Fruit fly (Drosophila melanogaster) whole organism, embryonic: ENCODE data around the gene Vm34Ca.

Source experiments
- Aef1 ChIP-seq: fragments of 200-800 bp; sonication (Bioruptor generic); IDR thresholded peaks from 3 replicates; pipeline ENCODE4 v1.3.6; 2022; ENCODE audit warnings: missing biosample characterization, missing genetic modification characterization
- BEAF-32 ChIP-seq: fragments of 200-800 bp; sonication (Bioruptor generic); optimal IDR thresholded peaks from 3 replicates; lab custom pipeline; 2017; ENCODE audit warnings: missing biosample characterization, missing genetic modification characterization, mild to moderate bottlenecking, moderate library complexity, missing genetic modification reagents
- CG10267 ChIP-seq: fragments of 200-800 bp; sonication (Bioruptor generic); optimal IDR thresholded peaks from 2 replicates; lab custom pipeline; 2018; ENCODE audit warnings: missing biosample characterization, mild to moderate bottlenecking, missing genetic modification characterization, moderate library complexity
- CG10654 ChIP-seq: fragments of 200-800 bp; sonication (Bioruptor generic); optimal IDR thresholded peaks from 2 replicates; lab custom pipeline; 2016; ENCODE audit warnings: missing biosample characterization, missing genetic modification characterization
- CG12219 ChIP-seq: fragments of 200-800 bp; sonication (Bioruptor generic); optimal IDR thresholded peaks from 3 replicates; lab custom pipeline; 2018; ENCODE audit warnings: missing biosample characterization, mild to moderate bottlenecking, missing genetic modification characterization
- CG12236 ChIP-seq: fragments of 200-800 bp; sonication (Bioruptor generic); optimal IDR thresholded peaks from 2 replicates; lab custom pipeline; 2016; ENCODE audit warnings: missing biosample characterization, missing genetic modification characterization
- CG1233 ChIP-seq: fragments of 200-800 bp; sonication (Bioruptor generic); optimal IDR thresholded peaks from 4 replicates; lab custom pipeline; 2018; ENCODE audit warnings: missing biosample characterization, mild to moderate bottlenecking, missing genetic modification characterization
- CG12659 ChIP-seq: fragments of 200-800 bp; sonication (Bioruptor generic); optimal IDR thresholded peaks from 3 replicates; lab custom pipeline; 2017; ENCODE audit warnings: mild to moderate bottlenecking, missing biosample characterization, missing genetic modification reagents, missing genetic modification characterization
- CG12744 ChIP-seq: fragments of 200-800 bp; sonication (Bioruptor generic); optimal IDR thresholded peaks from 2 replicates; lab custom pipeline; 2016; ENCODE audit warnings: missing biosample characterization, missing genetic modification characterization
- CG12942 ChIP-seq: fragments of 200-800 bp; sonication (Bioruptor generic); optimal IDR thresholded peaks from 3 replicates; lab custom pipeline; 2016; ENCODE audit warnings: missing biosample characterization, missing genetic modification characterization
- CG13775 ChIP-seq: fragments of 200-800 bp; sonication (Bioruptor generic); optimal IDR thresholded peaks from 3 replicates; lab custom pipeline; 2017; ENCODE audit warnings: missing biosample characterization, mild to moderate bottlenecking, missing genetic modification characterization
- CG15601 ChIP-seq: fragments of 200-800 bp; sonication (Bioruptor generic); optimal IDR thresholded peaks from 3 replicates; lab custom pipeline; 2019; ENCODE audit warnings: missing biosample characterization, mild to moderate bottlenecking, missing genetic modification characterization, moderate library complexity
- CG17385 ChIP-seq: fragments of 200-800 bp; sonication (Bioruptor generic); optimal IDR thresholded peaks from 3 replicates; lab custom pipeline; 2018; ENCODE audit warnings: missing biosample characterization, mild to moderate bottlenecking, missing genetic modification characterization
- CG17612 ChIP-seq: fragments of 200-800 bp; sonication (Bioruptor generic); IDR thresholded peaks from 2 replicates; pipeline ENCODE4 v1.3.6; 2022; ENCODE audit warnings: missing biosample characterization, missing genetic modification characterization
- CG17912 ChIP-seq: fragments of 200-800 bp; sonication (Bioruptor generic); optimal IDR thresholded peaks from 2 replicates; lab custom pipeline; 2018; ENCODE audit warnings: missing biosample characterization, mild to moderate bottlenecking, missing genetic modification characterization
- CG2129 ChIP-seq: fragments of 200-800 bp; sonication (Bioruptor generic); IDR thresholded peaks from 2 replicates; pipeline ENCODE4 v1.3.6; 2022; ENCODE audit warnings: missing biosample characterization, missing genetic modification characterization; ENCODE audit not compliant: partially characterized antibody
- CG2712 ChIP-seq: fragments of 200-800 bp; optimal IDR thresholded peaks from 3 replicates; lab custom pipeline; 2019; ENCODE audit warnings: missing biosample characterization, mild to moderate bottlenecking, missing genetic modification characterization, moderate library complexity
- CG30020 ChIP-seq: fragments of 200-800 bp; optimal IDR thresholded peaks from 2 replicates; lab custom pipeline; 2019; ENCODE audit warnings: missing biosample characterization, mild to moderate bottlenecking, missing genetic modification characterization, moderate library complexity
- CG34376 ChIP-seq: fragments of 200-800 bp; sonication (Bioruptor generic); optimal IDR thresholded peaks from 2 replicates; lab custom pipeline; 2018; ENCODE audit warnings: missing biosample characterization, mild to moderate bottlenecking, missing genetic modification characterization
- CG4820 ChIP-seq: fragments of 200-800 bp; sonication (Bioruptor generic); optimal IDR thresholded peaks from 3 replicates; lab custom pipeline; 2016; ENCODE audit warnings: missing biosample characterization, missing genetic modification characterization
- CG7372 ChIP-seq: fragments of 200-800 bp; sonication (Bioruptor generic); IDR thresholded peaks from 2 replicates; pipeline ENCODE4 v1.3.6; 2022; ENCODE audit warnings: missing biosample characterization, missing genetic modification characterization
- CG7786 ChIP-seq: fragments of 200-800 bp; sonication (Bioruptor generic); optimal IDR thresholded peaks from 2 replicates; lab custom pipeline; 2016; ENCODE audit warnings: missing biosample characterization, missing genetic modification characterization
- CG9797 ChIP-seq: fragments of 200-800 bp; sonication (Bioruptor generic); optimal IDR thresholded peaks from 3 replicates; lab custom pipeline; 2018; ENCODE audit warnings: missing biosample characterization, mild to moderate bottlenecking, missing genetic modification characterization
- CG9876 ChIP-seq: fragments of 200-800 bp; sonication (Bioruptor generic); optimal IDR thresholded peaks from 2 replicates; lab custom pipeline; 2016; ENCODE audit warnings: missing biosample characterization, missing genetic modification characterization
- Dek ChIP-seq: fragments of 200-800 bp; sonication (Bioruptor generic); optimal IDR thresholded peaks from 3 replicates; lab custom pipeline; 2019; ENCODE audit warnings: missing biosample characterization, mild to moderate bottlenecking, missing genetic modification characterization, moderate library complexity
- Doc3 ChIP-seq: fragments of 200-800 bp; sonication (Bioruptor generic); IDR thresholded peaks from 3 replicates; pipeline ENCODE4 v1.3.6; 2022; ENCODE audit warnings: missing biosample characterization, missing genetic modification characterization; ENCODE audit not compliant: partially characterized antibody
- HHEX ChIP-seq: fragments of 200-800 bp; sonication (Bioruptor generic); optimal IDR thresholded peaks from 3 replicates; lab custom pipeline; 2017; ENCODE audit warnings: missing biosample characterization, mild to moderate bottlenecking, missing genetic modification characterization, missing genetic modification reagents
- Hr3 ChIP-seq: fragments of 200-800 bp; sonication (Bioruptor generic); optimal IDR thresholded peaks from 3 replicates; lab custom pipeline; 2016; ENCODE audit warnings: missing biosample characterization, missing genetic modification characterization
- MESR4 ChIP-seq: fragments of 200-800 bp; sonication (Bioruptor generic); optimal IDR thresholded peaks from 2 replicates; lab custom pipeline; 2018; ENCODE audit warnings: missing biosample characterization, mild to moderate bottlenecking, missing genetic modification characterization, moderate library complexity
- Mad ChIP-seq: fragments of 200-800 bp; sonication (Bioruptor generic); optimal IDR thresholded peaks from 2 replicates; lab custom pipeline; 2016; ENCODE audit warnings: missing biosample characterization, missing genetic modification characterization
- NFAT ChIP-seq: fragments of 200-800 bp; sonication (Bioruptor generic); IDR thresholded peaks from 2 replicates; pipeline ENCODE4 v1.3.6; 2022; ENCODE audit warnings: missing biosample characterization, missing genetic modification characterization
- Oli ChIP-seq: fragments of 200-800 bp; sonication (Bioruptor generic); optimal IDR thresholded peaks from 2 replicates; lab custom pipeline; 2018; ENCODE audit warnings: missing biosample characterization, mild to moderate bottlenecking, missing genetic modification characterization, moderate library complexity
- Sin3A ChIP-seq: fragments of >200 bp; optimal IDR thresholded peaks from 2 replicates; lab custom pipeline; 2018
- Taf1 ChIP-seq: fragments of 200-800 bp; sonication (Bioruptor generic); IDR thresholded peaks from 2 replicates; pipeline ENCODE4 v1.3.6; 2022; ENCODE audit warnings: missing biosample characterization, missing genetic modification characterization
- Trl ChIP-seq, 3 experiments: fragments of >200 bp in 2 of 3; fragments of 200-800 bp in 1 of 3; sonication (Bioruptor generic) in 1 of 3; optimal IDR thresholded peaks; 2 replicates in 1 of 3; 3 replicates in 2 of 3; lab custom pipeline; 2016 to 2017; ENCODE audit warnings: missing biosample characterization in 1 of 3, missing genetic modification characterization in 1 of 3
- al ChIP-seq: fragments of 200-800 bp; sonication (Bioruptor generic); IDR thresholded peaks from 2 replicates; pipeline ENCODE4 v1.3.6; 2022; ENCODE audit warnings: missing biosample characterization, missing genetic modification characterization
- ara ChIP-seq: fragments of 200-800 bp; sonication (Bioruptor generic); IDR thresholded peaks from 2 replicates; pipeline ENCODE4 v1.3.6; 2022; ENCODE audit warnings: missing biosample characterization, missing genetic modification characterization
- bbx ChIP-seq: fragments of 200-800 bp; sonication (Bioruptor generic); IDR thresholded peaks from 2 replicates; pipeline ENCODE4 v1.3.6; 2022; ENCODE audit warnings: missing biosample characterization, missing genetic modification characterization; ENCODE audit not compliant: partially characterized antibody
- corto ChIP-seq: fragments of 200-800 bp; sonication (Bioruptor generic); optimal IDR thresholded peaks from 2 replicates; lab custom pipeline; 2016; ENCODE audit warnings: missing biosample characterization, mild to moderate bottlenecking, missing genetic modification characterization, moderate library complexity
- kah ChIP-seq: fragments of 200-800 bp; sonication (Bioruptor generic); optimal IDR thresholded peaks from 2 replicates; lab custom pipeline; 2018; ENCODE audit warnings: missing biosample characterization, mild to moderate bottlenecking, missing genetic modification characterization
- maf-S ChIP-seq: fragments of 200-800 bp; sonication (Bioruptor generic); optimal IDR thresholded peaks from 2 replicates; lab custom pipeline; 2016; ENCODE audit warnings: missing biosample characterization, missing genetic modification characterization
- mam ChIP-seq: fragments of 200-800 bp; sonication (Bioruptor generic); optimal IDR thresholded peaks from 3 replicates; lab custom pipeline; 2016; ENCODE audit warnings: missing biosample characterization, missing genetic modification characterization
- rib ChIP-seq: fragments of 200-800 bp; sonication (Bioruptor generic); IDR thresholded peaks from 2 replicates; pipeline ENCODE4 v1.3.6; 2022; ENCODE audit warnings: missing biosample characterization, missing genetic modification characterization
- run ChIP-seq: fragments of 200-800 bp; sonication (Bioruptor generic); optimal IDR thresholded peaks from 3 replicates; lab custom pipeline; 2018; ENCODE audit warnings: missing biosample characterization, mild to moderate bottlenecking, missing genetic modification characterization
- schlank ChIP-seq: fragments of 200-800 bp; sonication (Bioruptor generic); optimal IDR thresholded peaks from 2 replicates; lab custom pipeline; 2018; ENCODE audit warnings: missing biosample characterization, mild to moderate bottlenecking, missing genetic modification characterization
- scrt ChIP-seq: fragments of 200-800 bp; sonication (Bioruptor generic); optimal IDR thresholded peaks from 2 replicates; lab custom pipeline; 2018; ENCODE audit warnings: missing biosample characterization, mild to moderate bottlenecking, missing genetic modification characterization, moderate library complexity
- tgo ChIP-seq: fragments of 200-800 bp; sonication (Bioruptor generic); IDR thresholded peaks from 3 replicates; pipeline ENCODE4 v1.3.6; 2022; ENCODE audit warnings: missing biosample characterization, missing genetic modification characterization
- unc-4 ChIP-seq: fragments of 200-800 bp; sonication (Bioruptor generic); IDR thresholded peaks from 2 replicates; pipeline ENCODE4 v1.3.6; 2022; ENCODE audit warnings: missing biosample characterization, missing genetic modification characterization; ENCODE audit not compliant: partially characterized antibody

Vm34Ca gene

DNA sequence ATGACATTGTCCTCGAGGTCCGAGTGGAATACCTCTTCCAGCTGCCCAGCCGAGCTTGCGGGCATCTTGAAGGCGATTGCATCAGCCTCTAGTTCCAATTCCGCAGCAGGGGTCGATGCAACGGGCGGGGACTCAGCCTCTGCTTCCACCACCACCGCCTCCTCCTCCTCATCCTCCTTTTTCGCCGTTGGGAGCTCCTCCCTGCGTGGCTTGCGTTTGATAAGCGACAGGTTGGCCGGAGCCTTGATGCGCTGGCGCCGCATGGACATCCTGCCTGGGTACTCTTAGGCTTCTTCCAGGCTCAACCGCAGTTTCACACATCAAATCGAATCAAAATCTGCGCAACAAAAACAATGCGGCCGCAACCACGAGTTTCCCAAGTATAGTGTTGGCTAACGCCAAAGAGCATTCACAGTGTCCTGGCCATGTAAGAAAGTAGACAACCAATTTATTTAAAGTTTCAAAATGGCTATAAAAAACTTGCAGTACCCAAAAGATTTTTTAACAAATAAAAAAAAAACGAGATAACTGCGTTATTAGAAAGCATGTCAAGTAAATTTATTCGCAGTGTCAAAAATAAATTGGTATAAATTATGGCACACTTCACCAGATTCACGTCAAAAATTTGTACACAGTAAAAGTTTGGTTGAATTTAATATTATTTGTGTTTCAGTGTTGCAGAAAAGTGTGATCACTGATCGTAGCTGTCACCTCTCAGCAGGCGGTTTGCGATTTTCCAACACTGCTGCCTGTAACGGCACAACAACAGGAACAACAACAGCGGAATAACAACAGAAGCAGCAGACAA is 37.8 kb downstream of the Vm34Ca start, which contains the start of the genes Bdp1 and CG6565 (continued):
- peak; percentile 96 for TF ChIP-seq rib (GFP tag; lab: Robert Waterston, UW)
- TF ChIP-seq CG12219 (GFP tag; lab: Kevin White, UChicago) = peak; percentile 82
- peak; percentile 84 for TF ChIP-seq CG30020 (tag; lab: Kevin White, UChicago)
- peak; percentile 96 for TF ChIP-seq CG2712
- peak; percentile 44 for TF ChIP-seq CG9797 (GFP tag; lab: Kevin White, UChicago)
- peak; percentile 97 for TF ChIP-seq CG12236 (GFP tag; lab: Kevin White, UChicago)
- no peak for TF ChIP-seq unc-4 (GFP tag; lab: Robert Waterston, UW)
- peak; percentile 90 for TF ChIP-seq NFAT (GFP tag; lab: Robert Waterston, UW)
- TF ChIP-seq Trl (optimal IDR thresholded peaks at IDR 0.05; lab: Kevin White, UChicago) = no peak
- TF ChIP-seq Trl (GFP tag; optimal IDR thresholded peaks at IDR 0.05; lab: Kevin White, UChicago) = peak; percentile 98
- TF ChIP-seq CG1233 (GFP tag; lab: Kevin White, UChicago) = peak; percentile 96
- TF ChIP-seq tgo (GFP tag; lab: Robert Waterston, UW) = peak; percentile 97
- TF ChIP-seq Oli (tag; lab: Kevin White, UChicago) = peak; percentile 96
- peak; percentile 86 for TF ChIP-seq scrt (GFP tag; lab: Kevin White, UChicago)
- TF ChIP-seq CG15601 (tag; lab: Kevin White, UChicago) = peak; percentile 93
- TF ChIP-seq kah (GFP tag; lab: Kevin White, UChicago) = peak; percentile 79
- TF ChIP-seq maf-S (GFP tag; lab: Kevin White, UChicago) = peak; percentile 98
- TF ChIP-seq MESR4 (GFP tag; lab: Kevin White, UChicago) = peak; percentile 79
- TF ChIP-seq Hr3 (GFP tag; lab: Kevin White, UChicago) = peak; percentile 99
- peak; percentile 98 for TF ChIP-seq CG10654
- peak; percentile 97 for TF ChIP-seq Aef1 (GFP tag; lab: Robert Waterston, UW)
- peak; percentile 97 for TF ChIP-seq Mad (GFP tag; lab: Kevin White, UChicago)
- peak; percentile 95 for TF ChIP-seq CG34376 (GFP tag; lab: Kevin White, UChicago)
- no peak for TF ChIP-seq Doc3 (GFP tag; lab: Robert Waterston, UW)
- TF ChIP-seq mam (GFP tag; lab: Kevin White, UChicago) = peak; percentile 99
- peak; percentile 98 for TF ChIP-seq CG12942 (GFP tag; lab: Kevin White, UChicago)
- peak; percentile 98 for TF ChIP-seq CG12744 (GFP tag; lab: Kevin White, UChicago)
- TF ChIP-seq corto (GFP tag; lab: Kevin White, UChicago) = peak; percentile 83
- TF ChIP-seq CG12659 = peak; percentile 98
- peak; percentile 96 for TF ChIP-seq Dek
- TF ChIP-seq CG10267 (tag; lab: Kevin White, UChicago) = peak; percentile 100
- peak; percentile 99 for TF ChIP-seq CG13775 (GFP tag; lab: Kevin White, UChicago)
- peak; percentile 96 for TF ChIP-seq al (GFP tag; lab: Robert Waterston, UW)
- TF ChIP-seq bbx (GFP tag; lab: Robert Waterston, UW) = no peak; the same call in 1 of the 2 replicates
- TF ChIP-seq run (tag; lab: Kevin White, UChicago) = peak; percentile 82
- peak; percentile 99 for TF ChIP-seq CG7786
- TF ChIP-seq CG17612 (GFP tag; lab: Robert Waterston, UW) = peak; percentile 88
- TF ChIP-seq schlank (tag; lab: Kevin White, UChicago) = peak; percentile 88
- peak; percentile 92 for TF ChIP-seq ara (GFP tag; lab: Robert Waterston, UW)
- no peak for TF ChIP-seq CG2129 (GFP tag; lab: Robert Waterston, UW)
- peak; percentile 97 for TF ChIP-seq HHEX (GFP tag; lab: Kevin White, UChicago)
- TF ChIP-seq CG7372 (GFP tag; lab: Robert Waterston, UW) = peak; percentile 96
- TF ChIP-seq BEAF-32 (GFP tag; lab: Kevin White, UChicago) = peak; percentile 70
- TF ChIP-seq Taf1 (GFP tag; lab: Robert Waterston, UW) = peak; percentile 90
- TF ChIP-seq Sin3A = peak; percentile 91
- peak; percentile 97 for TF ChIP-seq CG9876
- peak; percentile 97 for TF ChIP-seq CG4820 (GFP tag; lab: Kevin White, UChicago)
- peak; percentile 58 for TF ChIP-seq CG17912
- TF ChIP-seq CG17385 (GFP tag; lab: Kevin White, UChicago) = peak; percentile 93
